Worm (Caenorhabditis elegans) whole organism, midembryonic: ENCODE results near the gene T21B10.4.

Source experiments
- T22C8.4 ChIP-seq: fragments of 200-800 bp; sonication (Bioruptor generic); IDR thresholded peaks from 2 replicates; pipeline ENCODE4 v1.3.6; 2022; ENCODE audit warnings: missing genetic modification characterization, missing compliant biosample characterization
- cog-1 ChIP-seq: sonication (generic microtip); optimal IDR thresholded peaks from 2 replicates; lab custom pipeline; 2016; ENCODE audit warnings: missing genetic modification characterization, missing compliant biosample characterization
- flt-1 ChIP-seq: fragments of 200-800 bp; sonication (Bioruptor generic); IDR thresholded peaks from 2 replicates; pipeline ENCODE4 v1.3.6; 2022; ENCODE audit warnings: missing genetic modification characterization, missing compliant biosample characterization
- klf-2 ChIP-seq: fragments of 200-800 bp; sonication (Bioruptor generic); conservative IDR thresholded peaks from 2 replicates; pipeline ENCODE4 v1.3.6; 2022; ENCODE audit warnings: missing genetic modification reagents, missing genetic modification characterization, missing compliant biosample characterization
- med-1 ChIP-seq: sonication (generic microtip); optimal IDR thresholded peaks from 2 replicates; lab custom pipeline; 2017; ENCODE audit warnings: missing genetic modification characterization, mild to moderate bottlenecking, missing compliant biosample characterization, antibody characterized with exemption, missing genetic modification reagents; ENCODE audit not compliant: insufficient read depth
- ref-1 ChIP-seq: fragments of 200-800 bp; sonication (Bioruptor generic); conservative IDR thresholded peaks from 2 replicates; pipeline ENCODE4 v1.3.6; 2022; ENCODE audit warnings: missing genetic modification reagents, missing genetic modification characterization, missing compliant biosample characterization
- tab-1 ChIP-seq: fragments of 200-800 bp; sonication (Bioruptor generic); IDR thresholded peaks from 2 replicates; pipeline ENCODE4 v1.3.6; 2022; ENCODE audit warnings: missing genetic modification characterization, missing compliant biosample characterization
- ztf-23 ChIP-seq: fragments of 200-800 bp; sonication (Bioruptor generic); IDR thresholded peaks from 2 replicates; pipeline ENCODE4 v1.3.6; 2022; ENCODE audit warnings: missing genetic modification reagents, missing genetic modification characterization, missing compliant biosample characterization
- ztf-29 ChIP-seq: fragments of 200-800 bp; sonication (Bioruptor generic); IDR thresholded peaks from 2 replicates; pipeline ENCODE4 v1.3.6; 2022; ENCODE audit warnings: missing genetic modification reagents, missing genetic modification characterization, missing compliant biosample characterization

Gene T21B10.4

DNA sequence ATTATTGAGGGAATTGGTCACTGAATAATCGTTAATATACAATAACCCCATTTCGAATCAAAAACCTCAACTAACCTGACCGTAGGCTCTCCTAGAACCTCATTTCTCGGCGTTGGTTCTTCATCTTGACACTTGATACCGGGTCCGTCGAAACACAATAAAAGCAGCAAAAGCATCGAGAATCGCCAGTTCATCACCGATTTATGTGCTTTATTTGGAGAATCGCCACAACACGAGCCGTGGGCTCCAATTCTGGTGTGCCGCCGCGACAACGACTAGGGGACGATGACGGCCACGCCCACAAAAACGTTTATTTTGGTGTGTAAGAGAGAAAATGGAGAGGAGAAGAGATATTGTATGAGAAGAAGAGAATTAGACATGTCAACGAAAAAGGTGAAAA is 6.7 kb downstream of the T21B10.4 start, which contains the start of gene cutl-15:
cutl-15 (minus strand) TSS at position 298 of the 400 bp plus-strand sequence.
- TF ChIP-seq ztf-29 (GFP tag; lab: Robert Waterston, UW) (no peak), ztf-23 (no peak), klf-2 (GFP tag; lab: Robert Waterston, UW) (no peak), cog-1 (tag; lab: Kevin White, UChicago) (no peak), T22C8.4 (no peak), flt-1 (GFP tag; lab: Robert Waterston, UW) (no peak), med-1 (GFP tag; lab: Kevin White, UChicago) (no peak), tab-1 (GFP tag; lab: Robert Waterston, UW) (no peak), ref-1 (GFP tag; lab: Robert Waterston, UW) (no peak)

DNA sequence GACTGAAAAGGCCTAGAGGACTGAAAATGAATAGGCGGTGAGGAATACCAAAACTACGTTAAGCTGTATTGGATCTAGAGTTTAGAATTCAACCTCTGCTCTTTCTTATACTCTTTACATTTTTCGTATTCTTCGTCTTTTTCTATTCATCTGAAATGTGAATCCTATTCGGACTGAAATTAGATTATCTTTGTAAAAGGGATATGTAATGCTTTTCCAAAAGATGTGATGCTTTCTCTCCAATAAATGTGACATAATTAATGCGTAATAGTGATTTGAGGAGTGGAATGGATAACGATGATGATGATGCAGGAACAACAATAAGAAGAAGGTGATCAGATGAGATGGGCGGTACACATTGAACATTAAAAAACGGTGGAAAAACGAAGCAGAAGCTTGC is 7.9 kb downstream of the T21B10.4 start:
- TF ChIP-seq T22C8.4, result no peak
- no peak for TF ChIP-seq ztf-29 (GFP tag; lab: Robert Waterston, UW)
- no peak for TF ChIP-seq klf-2 (GFP tag; lab: Robert Waterston, UW)
- TF ChIP-seq cog-1 (tag; lab: Kevin White, UChicago), result no peak
- TF ChIP-seq flt-1 (GFP tag; lab: Robert Waterston, UW), result no peak

DNA sequence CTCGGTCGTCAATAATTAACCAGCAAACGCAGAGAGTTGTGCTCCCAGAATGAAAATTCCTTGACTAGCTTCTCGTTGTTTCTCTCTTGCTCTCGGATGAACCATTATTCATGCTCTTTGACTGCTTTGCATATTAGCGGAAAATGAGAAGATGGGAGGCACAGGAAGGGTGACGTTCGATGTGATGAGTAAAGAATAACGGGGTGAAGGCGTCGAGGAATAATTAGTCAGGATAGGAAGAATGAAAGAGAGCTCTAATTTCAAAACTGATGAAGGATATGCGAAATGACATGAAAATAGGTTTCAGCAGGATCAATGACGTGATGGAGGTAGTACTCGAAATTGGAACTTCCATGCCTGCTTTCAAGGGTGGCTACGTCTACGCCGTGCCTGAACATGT is 10.6 kb downstream of the T21B10.4 start:
- no peak for TF ChIP-seq ztf-29 (GFP tag; lab: Robert Waterston, UW)
- no peak for TF ChIP-seq med-1 (GFP tag; lab: Kevin White, UChicago)
- no peak for TF ChIP-seq tab-1 (GFP tag; lab: Robert Waterston, UW)
- TF ChIP-seq T22C8.4, result no peak
- TF ChIP-seq cog-1 (tag; lab: Kevin White, UChicago), result no peak
- no peak for TF ChIP-seq ztf-23
- TF ChIP-seq klf-2 (GFP tag; lab: Robert Waterston, UW), result no peak
- TF ChIP-seq ref-1 (GFP tag; lab: Robert Waterston, UW), result no peak
- TF ChIP-seq flt-1 (GFP tag; lab: Robert Waterston, UW), result no peak

DNA sequence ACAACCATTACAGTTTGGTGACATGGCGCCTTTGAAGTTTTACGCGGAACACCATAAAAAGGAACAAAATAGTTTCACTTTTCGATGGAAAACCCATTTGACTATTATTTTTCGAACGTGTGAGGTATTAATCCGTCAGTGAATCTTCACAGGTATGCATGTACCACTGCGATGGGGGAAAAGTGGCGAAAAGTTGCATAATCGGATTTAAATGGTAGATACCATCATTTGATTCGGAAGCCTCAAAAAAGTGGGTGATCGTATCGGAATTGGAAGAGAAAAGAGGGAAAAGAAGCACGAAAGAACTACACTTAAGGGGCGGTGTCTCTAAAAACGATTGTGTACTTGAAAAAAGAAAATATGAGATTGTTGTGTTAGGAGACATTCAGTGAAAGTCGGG is 13.0 kb downstream of the T21B10.4 start:
- no peak for TF ChIP-seq ref-1 (GFP tag; lab: Robert Waterston, UW)
- TF ChIP-seq klf-2 (GFP tag; lab: Robert Waterston, UW), result no peak
- no peak for TF ChIP-seq cog-1 (tag; lab: Kevin White, UChicago)
- no peak for TF ChIP-seq med-1 (GFP tag; lab: Kevin White, UChicago)
- TF ChIP-seq flt-1 (GFP tag; lab: Robert Waterston, UW), result no peak
- TF ChIP-seq tab-1 (GFP tag; lab: Robert Waterston, UW), result no peak
- no peak for TF ChIP-seq ztf-23
- no peak for TF ChIP-seq ztf-29 (GFP tag; lab: Robert Waterston, UW)
- TF ChIP-seq T22C8.4, result no peak

DNA sequence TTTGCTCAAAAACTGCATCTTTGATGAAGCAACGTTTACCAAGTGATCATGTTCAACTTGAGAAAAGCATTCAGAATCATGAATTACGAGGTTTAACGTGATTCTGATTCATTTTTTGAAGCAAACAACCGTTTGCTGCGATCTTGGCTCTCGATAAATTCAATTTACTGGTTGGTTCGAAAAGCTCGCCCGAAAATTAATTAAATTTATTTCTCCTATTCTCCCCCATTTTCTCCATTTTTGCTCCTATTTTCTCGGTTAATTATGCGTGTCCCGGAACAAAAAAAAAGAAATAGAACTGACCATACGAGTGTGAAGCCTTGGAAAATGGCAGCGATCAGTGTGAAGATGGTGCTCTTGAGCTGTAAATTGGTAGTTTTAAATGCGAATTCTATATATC is 16.2 kb downstream of the T21B10.4 start:
- TF ChIP-seq T22C8.4, result no peak

DNA sequence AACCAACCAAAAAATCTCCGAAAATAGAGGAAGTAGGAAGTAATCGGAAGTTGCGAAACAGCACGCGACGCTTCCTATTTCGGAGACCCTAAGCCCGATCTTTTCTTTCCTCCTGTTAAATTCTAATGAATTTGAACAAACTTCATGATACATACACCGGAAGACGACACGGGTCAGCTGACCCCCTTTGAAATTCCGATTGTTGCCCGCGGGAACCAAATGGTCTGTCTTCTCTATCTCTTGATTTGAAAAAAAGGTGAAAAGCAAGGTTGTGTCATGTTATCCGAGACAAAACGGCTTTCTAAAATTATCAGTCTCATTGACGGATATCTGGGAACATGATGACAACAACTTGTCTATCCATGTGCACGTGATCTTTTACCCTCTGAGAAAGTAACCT is 18.4 kb downstream of the T21B10.4 start:
- no peak for TF ChIP-seq flt-1 (GFP tag; lab: Robert Waterston, UW)
- no peak for TF ChIP-seq T22C8.4
- TF ChIP-seq med-1 (GFP tag; lab: Kevin White, UChicago), result no peak

DNA sequence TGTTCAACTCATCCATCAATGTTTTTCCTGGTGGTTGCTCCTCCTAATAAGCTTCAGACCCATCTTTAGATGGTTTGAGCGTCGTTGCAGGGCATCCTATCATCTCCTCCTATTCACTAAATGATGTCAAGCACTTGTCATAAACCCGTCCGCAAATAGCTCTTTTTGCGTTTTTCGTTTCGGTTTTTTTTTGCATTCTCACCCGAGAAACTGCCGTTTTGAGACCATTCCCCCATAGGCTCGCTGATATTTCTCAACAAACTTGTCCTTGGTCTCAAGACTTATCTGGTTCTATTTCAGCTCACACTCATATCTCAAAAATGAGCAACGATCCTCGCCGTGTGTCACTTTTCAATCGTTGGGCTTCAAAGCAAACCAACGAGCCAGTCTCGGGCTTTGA is 19.7 kb downstream of the T21B10.4 start, which contains the start of gene cal-2:
cal-2 (plus strand) TSS at position 301 of the 400 bp plus-strand sequence.
- TF ChIP-seq flt-1 (GFP tag; lab: Robert Waterston, UW) (no peak), med-1 (GFP tag; lab: Kevin White, UChicago) (no peak), ztf-29 (GFP tag; lab: Robert Waterston, UW) (no peak), T22C8.4 (no peak), ztf-23 (no peak), tab-1 (GFP tag; lab: Robert Waterston, UW) (no peak), ref-1 (GFP tag; lab: Robert Waterston, UW) (no peak), cog-1 (tag; lab: Kevin White, UChicago) (no peak), klf-2 (GFP tag; lab: Robert Waterston, UW) (no peak)

DNA sequence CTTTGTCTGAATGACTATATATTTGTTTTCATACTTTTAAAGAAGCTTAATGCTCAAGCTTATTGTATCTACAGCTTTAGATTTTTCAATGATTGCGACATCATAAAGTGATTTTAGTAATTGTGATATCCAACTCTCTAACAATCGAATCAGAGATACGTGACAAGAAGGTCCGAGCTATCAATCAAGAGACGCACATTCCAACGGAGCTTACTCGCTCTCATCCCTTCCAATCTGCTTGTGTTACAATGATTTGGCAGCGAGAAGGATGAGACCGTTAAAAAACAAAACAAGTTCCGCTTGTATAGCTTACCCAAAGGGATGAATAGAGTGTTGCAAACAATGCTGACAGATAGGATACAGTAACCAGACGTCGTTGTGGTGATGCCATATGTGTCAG is 20.8 kb downstream of the T21B10.4 start:
- TF ChIP-seq klf-2 (GFP tag; lab: Robert Waterston, UW) (no peak), ref-1 (GFP tag; lab: Robert Waterston, UW) (no peak), ztf-23 (no peak), med-1 (GFP tag; lab: Kevin White, UChicago) (no peak), tab-1 (GFP tag; lab: Robert Waterston, UW) (no peak), cog-1 (tag; lab: Kevin White, UChicago) (no peak), ztf-29 (GFP tag; lab: Robert Waterston, UW) (no peak), flt-1 (GFP tag; lab: Robert Waterston, UW) (no peak), T22C8.4 (no peak)

DNA sequence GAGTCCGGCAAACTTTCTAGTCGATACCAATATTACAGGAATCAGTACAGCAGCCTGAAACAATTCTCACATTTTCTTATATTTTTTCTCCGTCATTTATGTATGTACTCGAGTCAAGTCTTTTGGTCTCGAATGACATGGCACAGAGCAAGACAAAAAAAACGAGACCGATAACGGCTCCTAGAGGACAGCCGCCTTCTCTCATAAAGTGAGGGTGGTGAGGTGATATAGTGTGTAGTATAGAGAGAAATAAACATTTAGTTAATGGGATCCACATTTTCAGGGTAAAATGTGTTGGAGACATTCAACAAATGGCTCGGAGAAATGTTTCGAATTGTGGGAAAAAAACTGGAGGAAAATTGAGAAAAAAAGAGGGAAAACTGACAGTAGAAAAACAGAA is 21.5 kb downstream of the T21B10.4 start:
- TF ChIP-seq med-1 (GFP tag; lab: Kevin White, UChicago) (no peak), ztf-29 (GFP tag; lab: Robert Waterston, UW) (no peak), klf-2 (GFP tag; lab: Robert Waterston, UW) (no peak), tab-1 (GFP tag; lab: Robert Waterston, UW) (no peak), cog-1 (tag; lab: Kevin White, UChicago) (no peak), ref-1 (GFP tag; lab: Robert Waterston, UW) (no peak)

DNA sequence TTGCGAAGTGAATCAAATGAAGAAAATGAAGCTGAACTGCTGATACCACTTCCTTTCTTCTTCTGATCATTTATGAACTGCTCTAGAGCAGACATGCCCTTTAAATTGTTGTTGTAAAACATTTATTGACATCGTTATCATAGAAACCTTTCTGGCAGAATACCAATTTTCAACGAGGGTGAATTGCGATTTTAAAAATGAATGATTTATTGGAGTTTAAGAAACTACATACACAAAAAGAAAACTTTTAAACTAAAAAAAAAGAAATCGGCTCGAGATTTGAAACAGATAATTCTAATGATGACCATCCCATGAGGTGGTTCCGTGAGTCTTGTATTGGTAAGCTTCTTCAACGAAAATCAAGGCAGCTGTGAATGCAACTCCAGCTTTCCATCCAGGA is 23.4 kb downstream of the T21B10.4 start, which contains the start of gene sftd-3:
sftd-3 (minus strand) TSS at position 101 of the 400 bp plus-strand sequence.
- TF ChIP-seq cog-1 (tag; lab: Kevin White, UChicago) (no peak), tab-1 (GFP tag; lab: Robert Waterston, UW) (no peak), T22C8.4 (no peak), klf-2 (GFP tag; lab: Robert Waterston, UW) (no peak), med-1 (GFP tag; lab: Kevin White, UChicago) (no peak), ztf-23 (no peak), flt-1 (GFP tag; lab: Robert Waterston, UW) (no peak), ref-1 (GFP tag; lab: Robert Waterston, UW) (no peak), ztf-29 (GFP tag; lab: Robert Waterston, UW) (no peak)
